Fruit fly (Drosophila melanogaster) whole organism, embryonic: ENCODE data around the gene hook.

Experiments
- Asciz ChIP-seq: fragments of 200-800 bp; sonication (Bioruptor generic); optimal IDR thresholded peaks from 2 replicates; lab custom pipeline; 2017; ENCODE audit warnings: missing biosample characterization, mild to moderate bottlenecking, missing genetic modification characterization, missing genetic modification reagents
- Atf6 ChIP-seq: fragments of 200-800 bp; sonication (Bioruptor generic); IDR thresholded peaks from 2 replicates; pipeline ENCODE4 v1.3.6; 2022; ENCODE audit warnings: missing biosample characterization, missing genetic modification characterization
- Bteb2 ChIP-seq: fragments of 200-800 bp; sonication (Bioruptor generic); optimal IDR thresholded peaks from 2 replicates; lab custom pipeline; 2016; ENCODE audit warnings: missing biosample characterization, missing genetic modification characterization
- CG10654 ChIP-seq: fragments of 200-800 bp; sonication (Bioruptor generic); optimal IDR thresholded peaks from 2 replicates; lab custom pipeline; 2016; ENCODE audit warnings: missing biosample characterization, missing genetic modification characterization
- CG12104 ChIP-seq: fragments of 200-800 bp; sonication (Bioruptor generic); optimal IDR thresholded peaks from 3 replicates; lab custom pipeline; 2016; ENCODE audit warnings: missing biosample characterization, missing genetic modification characterization
- CG12219 ChIP-seq: fragments of 200-800 bp; sonication (Bioruptor generic); optimal IDR thresholded peaks from 3 replicates; lab custom pipeline; 2018; ENCODE audit warnings: missing biosample characterization, mild to moderate bottlenecking, missing genetic modification characterization
- CG13287 ChIP-seq: fragments of 200-800 bp; sonication (Bioruptor generic); IDR thresholded peaks from 2 replicates; pipeline ENCODE4 v1.3.6; 2022; ENCODE audit warnings: missing biosample characterization, missing genetic modification characterization; ENCODE audit not compliant: partially characterized antibody
- CG13624 ChIP-seq: fragments of 200-800 bp; sonication (Bioruptor generic); optimal IDR thresholded peaks from 2 replicates; lab custom pipeline; 2016; ENCODE audit warnings: missing biosample characterization, missing genetic modification characterization
- CG15479 ChIP-seq: fragments of 200-800 bp; sonication (Bioruptor generic); optimal IDR thresholded peaks from 3 replicates; lab custom pipeline; 2019; ENCODE audit warnings: missing biosample characterization, mild to moderate bottlenecking, missing genetic modification characterization, moderate library complexity
- CG17802 ChIP-seq: fragments of 200-800 bp; sonication (Bioruptor generic); optimal IDR thresholded peaks from 2 replicates; lab custom pipeline; 2018; ENCODE audit warnings: missing biosample characterization, mild to moderate bottlenecking, missing genetic modification characterization, moderate library complexity
- CG18262 ChIP-seq: fragments of 200-800 bp; optimal IDR thresholded peaks from 3 replicates; lab custom pipeline; 2019; ENCODE audit warnings: missing biosample characterization, mild to moderate bottlenecking, missing genetic modification characterization, moderate library complexity
- CG2678 ChIP-seq: fragments of 200-800 bp; sonication (Bioruptor generic); optimal IDR thresholded peaks from 3 replicates; lab custom pipeline; 2019; ENCODE audit warnings: missing biosample characterization, mild to moderate bottlenecking, missing genetic modification characterization, moderate library complexity
- CG3726 ChIP-seq: fragments of 200-800 bp; sonication (Bioruptor generic); IDR thresholded peaks from 3 replicates; pipeline ENCODE4, ENCODE4 v1.3.6; 2022; ENCODE audit warnings: missing biosample characterization, missing genetic modification characterization
- CG3847 ChIP-seq: fragments of 200-800 bp; sonication (Bioruptor generic); IDR thresholded peaks from 2 replicates; pipeline ENCODE4 v1.3.6; 2022; ENCODE audit warnings: missing biosample characterization, missing genetic modification characterization
- CG4707 ChIP-seq: fragments of 200-800 bp; sonication (Bioruptor generic); optimal IDR thresholded peaks from 2 replicates; lab custom pipeline; 2018; ENCODE audit warnings: missing biosample characterization, mild to moderate bottlenecking, missing genetic modification characterization, moderate library complexity
- CG7928 ChIP-seq: fragments of 200-800 bp; sonication (Bioruptor generic); optimal IDR thresholded peaks from 2 replicates; lab custom pipeline; 2017; ENCODE audit warnings: missing biosample characterization, mild to moderate bottlenecking, missing genetic modification characterization
- CG8359 ChIP-seq: fragments of 200-800 bp; sonication (Bioruptor generic); optimal IDR thresholded peaks from 2 replicates; lab custom pipeline; 2017; ENCODE audit warnings: missing biosample characterization, mild to moderate bottlenecking, missing genetic modification characterization, borderline replicate concordance
- CG8765 ChIP-seq: fragments of 200-800 bp; sonication (Bioruptor generic); IDR thresholded peaks from 2 replicates; pipeline ENCODE4 v1.3.6; 2022; ENCODE audit warnings: missing biosample characterization, missing genetic modification characterization
- CG8944 ChIP-seq: fragments of 200-800 bp; sonication (Bioruptor generic); optimal IDR thresholded peaks from 3 replicates; lab custom pipeline; 2016; ENCODE audit warnings: missing biosample characterization, missing genetic modification characterization
- CG9437 ChIP-seq: fragments of 200-800 bp; sonication (Bioruptor generic); optimal IDR thresholded peaks from 2 replicates; lab custom pipeline; 2018; ENCODE audit warnings: missing biosample characterization, mild to moderate bottlenecking, missing genetic modification characterization
- CoRest ChIP-seq: fragments of 200-800 bp; sonication (Bioruptor generic); optimal IDR thresholded peaks from 3 replicates; lab custom pipeline; 2018; ENCODE audit warnings: missing biosample characterization, mild to moderate bottlenecking, missing genetic modification characterization, moderate library complexity
- D ChIP-seq, 2 experiments: fragments of 200-800 bp in 1 of 2; fragments of >200 bp in 1 of 2; sonication (Bioruptor generic) in 1 of 2; optimal IDR thresholded peaks; 2 replicates in 1 of 2; 3 replicates in 1 of 2; lab custom pipeline; 2017; ENCODE audit warnings: mild to moderate bottlenecking in 1 of 2, missing biosample characterization in 1 of 2, missing genetic modification characterization in 1 of 2, missing genetic modification reagents in 1 of 2
- Dip2 ChIP-seq: fragments of 200-800 bp; sonication (Bioruptor generic); IDR thresholded peaks from 2 replicates; pipeline ENCODE4 v1.3.6; 2022; ENCODE audit warnings: missing biosample characterization, missing genetic modification characterization
- Drgx ChIP-seq: fragments of 200-800 bp; sonication (Bioruptor generic); IDR thresholded peaks from 2 replicates; pipeline ENCODE4 v1.3.6; 2022; ENCODE audit warnings: missing biosample characterization, missing genetic modification characterization
- Hmx ChIP-seq: fragments of 200-800 bp; sonication (Bioruptor generic); optimal IDR thresholded peaks from 2 replicates; lab custom pipeline; 2016; ENCODE audit warnings: missing biosample characterization, missing genetic modification characterization
- Jarid2 ChIP-seq: fragments of 200-800 bp; sonication (Bioruptor generic); optimal IDR thresholded peaks from 3 replicates; lab custom pipeline; 2017; ENCODE audit warnings: mild to moderate bottlenecking, missing biosample characterization, missing genetic modification reagents, missing genetic modification characterization
- Lhr ChIP-seq: fragments of 200-800 bp; sonication (Bioruptor generic); optimal IDR thresholded peaks from 3 replicates; lab custom pipeline; 2017; ENCODE audit warnings: mild to moderate bottlenecking, missing biosample characterization, missing genetic modification reagents, missing genetic modification characterization
- Mad ChIP-seq: fragments of 200-800 bp; sonication (Bioruptor generic); optimal IDR thresholded peaks from 2 replicates; lab custom pipeline; 2016; ENCODE audit warnings: missing biosample characterization, missing genetic modification characterization
- Mrtf ChIP-seq: fragments of 200-800 bp; sonication (Bioruptor generic); IDR thresholded peaks from 3 replicates; pipeline ENCODE4 v1.3.6; 2022; ENCODE audit warnings: missing biosample characterization, missing genetic modification characterization
- Nf-YB ChIP-seq: fragments of 200-800 bp; sonication (Bioruptor generic); optimal IDR thresholded peaks from 3 replicates; lab custom pipeline; 2019; ENCODE audit warnings: missing biosample characterization, mild to moderate bottlenecking, missing genetic modification characterization, moderate library complexity
- Nf-YC ChIP-seq: fragments of 200-800 bp; optimal IDR thresholded peaks from 3 replicates; lab custom pipeline; 2019; ENCODE audit warnings: missing biosample characterization, mild to moderate bottlenecking, missing genetic modification characterization, moderate library complexity
- NfI ChIP-seq: fragments of 200-800 bp; sonication (Bioruptor generic); optimal IDR thresholded peaks from 3 replicates; lab custom pipeline; 2018; ENCODE audit warnings: missing biosample characterization, mild to moderate bottlenecking, missing genetic modification characterization, moderate library complexity
- Scr ChIP-seq: fragments of 200-800 bp; sonication (Bioruptor generic); IDR thresholded peaks from 2 replicates; pipeline ENCODE4 v1.3.6; 2022; ENCODE audit warnings: missing biosample characterization, missing genetic modification characterization; ENCODE audit not compliant: partially characterized antibody
- Usf ChIP-seq: fragments of 200-800 bp; sonication (Bioruptor generic); optimal IDR thresholded peaks from 2 replicates; lab custom pipeline; 2017; ENCODE audit warnings: missing genotype, missing biosample characterization, missing genetic modification characterization
- Vsx1 ChIP-seq: fragments of 200-800 bp; sonication (Bioruptor generic); optimal IDR thresholded peaks from 2 replicates; lab custom pipeline; 2017; ENCODE audit warnings: missing biosample characterization, mild to moderate bottlenecking, missing genetic modification characterization, missing genetic modification reagents
- corto ChIP-seq: fragments of 200-800 bp; sonication (Bioruptor generic); optimal IDR thresholded peaks from 2 replicates; lab custom pipeline; 2016; ENCODE audit warnings: missing biosample characterization, mild to moderate bottlenecking, missing genetic modification characterization, moderate library complexity
- croc ChIP-seq: fragments of 200-800 bp; sonication (Bioruptor generic); conservative IDR thresholded peaks from 3 replicates; pipeline ENCODE4 v1.3.6; 2022; ENCODE audit warnings: missing biosample characterization, missing genetic modification characterization
- ftz-f1 ChIP-seq: fragments of 200-800 bp; sonication (Bioruptor generic); optimal IDR thresholded peaks from 2 replicates; lab custom pipeline; 2016; ENCODE audit warnings: missing biosample characterization, missing genetic modification characterization
- gro ChIP-seq: fragments of 200-800 bp; sonication (Bioruptor generic); optimal IDR thresholded peaks from 2 replicates; lab custom pipeline; 2016; ENCODE audit warnings: missing biosample characterization, missing genetic modification characterization
- inv ChIP-seq: fragments of 200-800 bp; sonication (Bioruptor generic); IDR thresholded peaks from 2 replicates; pipeline ENCODE4 v1.3.6; 2022; ENCODE audit warnings: missing biosample characterization, missing genetic modification characterization; ENCODE audit not compliant: partially characterized antibody
- jigr1 ChIP-seq: fragments of 200-800 bp; sonication (Bioruptor generic); IDR thresholded peaks from 3 replicates; pipeline ENCODE4 v1.3.6; 2022; ENCODE audit warnings: missing biosample characterization, missing genetic modification characterization
- lov ChIP-seq, 2 experiments: fragments of 200-800 bp in 1 of 2; fragments of >200 bp in 1 of 2; sonication (Bioruptor generic) in 1 of 2; IDR thresholded peaks in 1 of 2; optimal IDR thresholded peaks in 1 of 2; 2 replicates in 1 of 2; 3 replicates in 1 of 2; pipeline versions ENCODE4 v1.3.6 to Lab custom; 2017 to 2022; ENCODE audit warnings: missing biosample characterization in 1 of 2, missing genetic modification characterization in 1 of 2
- nmo ChIP-seq: fragments of 200-800 bp; sonication (Bioruptor generic); optimal IDR thresholded peaks from 2 replicates; lab custom pipeline; 2018; ENCODE audit warnings: missing biosample characterization, mild to moderate bottlenecking, missing genetic modification characterization, moderate library complexity
- pita ChIP-seq: fragments of 200-800 bp; sonication (Bioruptor generic); optimal IDR thresholded peaks from 2 replicates; lab custom pipeline; 2017; ENCODE audit warnings: missing biosample characterization, mild to moderate bottlenecking, missing genetic modification characterization
- ro ChIP-seq: fragments of 200-800 bp; sonication (Bioruptor generic); IDR thresholded peaks from 2 replicates; pipeline ENCODE4 v1.3.6; 2022; ENCODE audit warnings: missing biosample characterization, missing genetic modification characterization
- sens ChIP-seq: fragments of 200-800 bp; sonication (Bioruptor generic); peaks from one replicate; lab custom pipeline; 2016; ENCODE audit warnings: missing biosample characterization, missing genetic modification characterization
- slp2 ChIP-seq: fragments of 200-800 bp; sonication (Bioruptor generic); optimal IDR thresholded peaks from 2 replicates; lab custom pipeline; 2016; ENCODE audit warnings: missing biosample characterization, missing genetic modification characterization
- ssp ChIP-seq: fragments of 200-800 bp; sonication (Bioruptor generic); IDR thresholded peaks from 2 replicates; pipeline ENCODE4 v1.3.6; 2022; ENCODE audit warnings: missing biosample characterization, missing genetic modification characterization
- tll ChIP-seq, 2 experiments: fragments of 200-800 bp in 1 of 2; fragments of >200 bp in 1 of 2; sonication (Bioruptor generic) in 1 of 2; optimal IDR thresholded peaks; 2 replicates each; lab custom pipeline; 2017 to 2019; ENCODE audit warnings: missing biosample characterization in 2 of 2, missing genetic modification characterization in 2 of 2, mild to moderate bottlenecking in 1 of 2, moderate library complexity in 1 of 2

The hook gene

dm6 chr2L:19036105-19036714 is 2.9 kb upstream of the hook start (continued):
- TF ChIP-seq CG13624 (no peak), CG17802 (no peak), jigr1 (GFP tag; lab: Robert Waterston, UW) (no peak), CoRest (tag; lab: Kevin White, UChicago) (peak; percentile 49), Nf-YC (tag; lab: Kevin White, UChicago) (no peak), CG10654 (no peak), CG12104 (GFP tag; lab: Kevin White, UChicago) (no peak), Drgx (peak; percentile 6; the same call in 1 of the 2 replicates), Asciz (GFP tag; lab: Kevin White, UChicago) (no peak), tll (GFP tag; optimal IDR thresholded peaks at IDR 0.05; lab: Kevin White, UChicago) (no peak), croc (GFP tag; lab: Robert Waterston, UW) (no peak), slp2 (GFP tag; lab: Kevin White, UChicago) (no peak), CG4707 (GFP tag; lab: Kevin White, UChicago) (no peak), CG18262 (tag; lab: Kevin White, UChicago) (peak; percentile 18), CG3847 (GFP tag; lab: Robert Waterston, UW) (no peak), CG7928 (GFP tag; lab: Kevin White, UChicago) (no peak), CG13287 (GFP tag; lab: Robert Waterston, UW) (no peak), pita (no peak), CG3726 (GFP tag; lab: Robert Waterston, UW) (no peak), Bteb2 (GFP tag; lab: Kevin White, UChicago) (no peak), CG12219 (GFP tag; lab: Kevin White, UChicago) (no peak), CG2678 (tag; lab: Kevin White, UChicago) (peak; percentile 58), Scr (GFP tag; lab: Robert Waterston, UW) (no peak), Mad (GFP tag; lab: Kevin White, UChicago) (no peak), inv (no peak), Lhr (GFP tag; lab: Kevin White, UChicago) (no peak), CG8944 (GFP tag; lab: Kevin White, UChicago) (no peak), lov (optimal IDR thresholded peaks at IDR 0.05; lab: Kevin White, UChicago) (no peak), lov (GFP tag; IDR thresholded peaks at IDR 0.05; lab: Robert Waterston, UW) (no peak), Dip2 (no peak), Atf6 (GFP tag; lab: Robert Waterston, UW) (no peak), CG15479 (no peak), Jarid2 (GFP tag; lab: Kevin White, UChicago) (no peak), CG8359 (GFP tag; lab: Kevin White, UChicago) (no peak), ssp (GFP tag; lab: Robert Waterston, UW) (no peak), Hmx (GFP tag; lab: Kevin White, UChicago) (no peak), ftz-f1 (peak; percentile 47), CG9437 (GFP tag; lab: Kevin White, UChicago) (no peak), corto (no peak), Vsx1 (GFP tag; lab: Kevin White, UChicago) (no peak), D (optimal IDR thresholded peaks at IDR 0.05; lab: Kevin White, UChicago) (no peak), D (GFP tag; optimal IDR thresholded peaks at IDR 0.05; lab: Kevin White, UChicago) (no peak), gro (GFP tag; lab: Kevin White, UChicago) (no peak), NfI (GFP tag; lab: Kevin White, UChicago) (peak; percentile 3), nmo (GFP tag; lab: Kevin White, UChicago) (no peak), CG8765 (GFP tag; lab: Robert Waterston, UW) (no peak), Usf (GFP tag; lab: Kevin White, UChicago) (no peak), Mrtf (no peak), sens (GFP tag; lab: Kevin White, UChicago) (peak; percentile 81), Nf-YB (GFP tag; lab: Kevin White, UChicago) (no peak), ro (GFP tag; lab: Robert Waterston, UW) (no peak)
